Fruit fly (Drosophila melanogaster) whole organism, embryonic: ENCODE measurements around the gene Fpgs1.
A peak's percentile ranks its signal among the peaks of the same experiment; 100 is the strongest.

Experiments
- Abd-B ChIP-seq: fragments of 200-800 bp; sonication (Bioruptor generic); optimal IDR thresholded peaks from 2 replicates; lab custom pipeline; 2018; ENCODE audit warnings: missing biosample characterization, mild to moderate bottlenecking, missing genetic modification characterization, moderate library complexity
- Ada2b ChIP-seq: fragments of 200-800 bp; sonication (Bioruptor generic); IDR thresholded peaks from 2 replicates; pipeline ENCODE4 v1.3.6; 2022; ENCODE audit warnings: missing biosample characterization, missing genetic modification characterization
- BEAF-32 ChIP-seq: fragments of 200-800 bp; sonication (Bioruptor generic); optimal IDR thresholded peaks from 3 replicates; lab custom pipeline; 2017; ENCODE audit warnings: missing biosample characterization, missing genetic modification characterization, mild to moderate bottlenecking, moderate library complexity, missing genetic modification reagents
- Bdp1 ChIP-seq: fragments of 200-800 bp; sonication (Bioruptor generic); optimal IDR thresholded peaks from 3 replicates; lab custom pipeline; 2016; ENCODE audit warnings: missing biosample characterization, missing genetic modification characterization
- CG10147 ChIP-seq: fragments of 200-800 bp; sonication (Bioruptor generic); optimal IDR thresholded peaks from 2 replicates; lab custom pipeline; 2019; ENCODE audit warnings: missing biosample characterization, mild to moderate bottlenecking, missing genetic modification characterization, moderate library complexity
- CG10321 ChIP-seq: fragments of 200-800 bp; sonication (Bioruptor generic); IDR thresholded peaks from 2 replicates; pipeline ENCODE4 v1.3.6; 2022; ENCODE audit warnings: missing biosample characterization, missing genetic modification characterization
- CG10654 ChIP-seq: fragments of 200-800 bp; sonication (Bioruptor generic); optimal IDR thresholded peaks from 2 replicates; lab custom pipeline; 2016; ENCODE audit warnings: missing biosample characterization, missing genetic modification characterization
- CG11504 ChIP-seq: fragments of 200-800 bp; sonication (Bioruptor generic); optimal IDR thresholded peaks from 3 replicates; lab custom pipeline; 2019; ENCODE audit warnings: missing biosample characterization, mild to moderate bottlenecking, missing genetic modification characterization, moderate library complexity
- CG11695 ChIP-seq: fragments of 200-800 bp; sonication (Bioruptor generic); IDR thresholded peaks from 3 replicates; pipeline ENCODE4 v1.3.6; 2022; ENCODE audit warnings: missing biosample characterization, missing genetic modification characterization
- CG12104 ChIP-seq: fragments of 200-800 bp; sonication (Bioruptor generic); optimal IDR thresholded peaks from 3 replicates; lab custom pipeline; 2016; ENCODE audit warnings: missing biosample characterization, missing genetic modification characterization
- CG12236 ChIP-seq: fragments of 200-800 bp; sonication (Bioruptor generic); optimal IDR thresholded peaks from 2 replicates; lab custom pipeline; 2016; ENCODE audit warnings: missing biosample characterization, missing genetic modification characterization
- CG12942 ChIP-seq: fragments of 200-800 bp; sonication (Bioruptor generic); optimal IDR thresholded peaks from 3 replicates; lab custom pipeline; 2016; ENCODE audit warnings: missing biosample characterization, missing genetic modification characterization
- CG14710 ChIP-seq: fragments of 200-800 bp; sonication (Bioruptor generic); optimal IDR thresholded peaks from 3 replicates; lab custom pipeline; 2019; ENCODE audit warnings: missing biosample characterization, mild to moderate bottlenecking, missing genetic modification characterization, moderate library complexity
- CG14860 ChIP-seq: fragments of 200-800 bp; sonication (Bioruptor generic); IDR thresholded peaks from 3 replicates; pipeline ENCODE4 v1.3.6; 2022; ENCODE audit warnings: missing biosample characterization, missing genetic modification characterization; ENCODE audit not compliant: partially characterized antibody
- CG14965 ChIP-seq: fragments of 200-800 bp; sonication (Bioruptor generic); optimal IDR thresholded peaks from 2 replicates; lab custom pipeline; 2016; ENCODE audit warnings: missing biosample characterization, missing genetic modification characterization, borderline replicate concordance
- CG15073 ChIP-seq: fragments of 200-800 bp; sonication (Bioruptor generic); optimal IDR thresholded peaks from 2 replicates; lab custom pipeline; 2016; ENCODE audit warnings: missing biosample characterization, missing genetic modification characterization
- CG1647 ChIP-seq: fragments of 200-800 bp; sonication (Bioruptor generic); optimal IDR thresholded peaks from 3 replicates; lab custom pipeline; 2016; ENCODE audit warnings: missing biosample characterization, missing genetic modification characterization
- CG16815 ChIP-seq: fragments of 200-800 bp; sonication (Bioruptor generic); optimal IDR thresholded peaks from 3 replicates; lab custom pipeline; 2017; ENCODE audit warnings: missing biosample characterization, mild to moderate bottlenecking, missing genetic modification characterization
- CG17912 ChIP-seq: fragments of 200-800 bp; sonication (Bioruptor generic); optimal IDR thresholded peaks from 2 replicates; lab custom pipeline; 2018; ENCODE audit warnings: missing biosample characterization, mild to moderate bottlenecking, missing genetic modification characterization
- CG2202 ChIP-seq: fragments of 200-800 bp; sonication (Bioruptor generic); optimal IDR thresholded peaks from 2 replicates; lab custom pipeline; 2018; ENCODE audit warnings: missing biosample characterization, mild to moderate bottlenecking, missing genetic modification characterization
- CG4424 ChIP-seq: fragments of 200-800 bp; sonication (Bioruptor generic); optimal IDR thresholded peaks from 3 replicates; lab custom pipeline; 2016; ENCODE audit warnings: missing biosample characterization, missing genetic modification characterization
- CG6175 ChIP-seq: fragments of 200-800 bp; sonication (Bioruptor generic); IDR thresholded peaks from 3 replicates; pipeline ENCODE4 v1.3.6; 2022; ENCODE audit warnings: missing biosample characterization, missing genetic modification characterization
- CG6254 ChIP-seq: fragments of 200-800 bp; sonication (Bioruptor generic); optimal IDR thresholded peaks from 3 replicates; lab custom pipeline; 2017; ENCODE audit warnings: mild to moderate bottlenecking, missing biosample characterization, missing genetic modification reagents, missing genetic modification characterization
- CG7372 ChIP-seq: fragments of 200-800 bp; sonication (Bioruptor generic); IDR thresholded peaks from 2 replicates; pipeline ENCODE4 v1.3.6; 2022; ENCODE audit warnings: missing biosample characterization, missing genetic modification characterization
- CG7963 ChIP-seq: fragments of 200-800 bp; sonication (Bioruptor generic); IDR thresholded peaks from 3 replicates; pipeline ENCODE4 v1.3.6; 2022; ENCODE audit warnings: missing biosample characterization, missing genetic modification characterization; ENCODE audit not compliant: partially characterized antibody
- CG8089 ChIP-seq: fragments of 200-800 bp; sonication (Bioruptor generic); optimal IDR thresholded peaks from 3 replicates; lab custom pipeline; 2016; ENCODE audit warnings: missing biosample characterization, missing genetic modification characterization
- CG9797 ChIP-seq: fragments of 200-800 bp; sonication (Bioruptor generic); optimal IDR thresholded peaks from 3 replicates; lab custom pipeline; 2018; ENCODE audit warnings: missing biosample characterization, mild to moderate bottlenecking, missing genetic modification characterization
- Dfd ChIP-seq, 2 experiments: fragments of >200 bp; optimal IDR thresholded peaks; 2 replicates each; lab custom pipeline; 2017; ENCODE audit warnings: missing biosample characterization in 2 of 2, missing genetic modification characterization in 2 of 2
- HLH54F ChIP-seq: fragments of 200-800 bp; sonication (Bioruptor generic); optimal IDR thresholded peaks from 3 replicates; lab custom pipeline; 2016; ENCODE audit warnings: missing biosample characterization, missing genetic modification characterization
- Hey ChIP-seq: fragments of 200-800 bp; sonication (Bioruptor generic); optimal IDR thresholded peaks from 3 replicates; lab custom pipeline; 2018; ENCODE audit warnings: missing biosample characterization, mild to moderate bottlenecking, missing genetic modification characterization
- Lhr ChIP-seq: fragments of 200-800 bp; sonication (Bioruptor generic); optimal IDR thresholded peaks from 3 replicates; lab custom pipeline; 2017; ENCODE audit warnings: mild to moderate bottlenecking, missing biosample characterization, missing genetic modification reagents, missing genetic modification characterization
- Mad ChIP-seq: fragments of 200-800 bp; sonication (Bioruptor generic); optimal IDR thresholded peaks from 2 replicates; lab custom pipeline; 2016; ENCODE audit warnings: missing biosample characterization, missing genetic modification characterization
- Neu2 ChIP-seq: fragments of 200-800 bp; sonication (Bioruptor generic); optimal IDR thresholded peaks from 3 replicates; lab custom pipeline; 2016; ENCODE audit warnings: missing biosample characterization, missing genetic modification characterization, borderline replicate concordance
- Trl ChIP-seq, 3 experiments: fragments of >200 bp in 2 of 3; fragments of 200-800 bp in 1 of 3; sonication (Bioruptor generic) in 1 of 3; optimal IDR thresholded peaks; 2 replicates in 1 of 3; 3 replicates in 2 of 3; lab custom pipeline; 2016 to 2017; ENCODE audit warnings: missing biosample characterization in 1 of 3, missing genetic modification characterization in 1 of 3
- bbx ChIP-seq: fragments of 200-800 bp; sonication (Bioruptor generic); IDR thresholded peaks from 2 replicates; pipeline ENCODE4 v1.3.6; 2022; ENCODE audit warnings: missing biosample characterization, missing genetic modification characterization; ENCODE audit not compliant: partially characterized antibody
- br ChIP-seq: fragments of >200 bp; optimal IDR thresholded peaks from 2 replicates; lab custom pipeline; 2017
- dm ChIP-seq: fragments of 200-800 bp; sonication (Bioruptor generic); optimal IDR thresholded peaks from 3 replicates; lab custom pipeline; 2016; ENCODE audit warnings: missing biosample characterization, missing genetic modification characterization
- dmrt99B ChIP-seq: fragments of 200-800 bp; sonication (Bioruptor generic); optimal IDR thresholded peaks from 2 replicates; lab custom pipeline; 2018; ENCODE audit warnings: missing biosample characterization, mild to moderate bottlenecking, missing genetic modification characterization, moderate library complexity
- dpn ChIP-seq, 2 experiments: fragments of 200-800 bp; sonication (Bioruptor generic); optimal IDR thresholded peaks; 3 replicates each; lab custom pipeline; 2016; ENCODE audit warnings: missing biosample characterization in 2 of 2, missing genetic modification characterization in 2 of 2
- fd102C ChIP-seq: fragments of 200-800 bp; sonication (Bioruptor generic); optimal IDR thresholded peaks from 2 replicates; lab custom pipeline; 2018; ENCODE audit warnings: missing biosample characterization, mild to moderate bottlenecking, missing genetic modification characterization, moderate library complexity
- gcm2 ChIP-seq: fragments of 200-800 bp; sonication (Bioruptor generic); optimal IDR thresholded peaks from 2 replicates; lab custom pipeline; 2016; ENCODE audit warnings: missing biosample characterization, missing genetic modification characterization
- gfzf ChIP-seq: fragments of 200-800 bp; sonication (Bioruptor generic); optimal IDR thresholded peaks from 2 replicates; lab custom pipeline; 2016; ENCODE audit warnings: missing biosample characterization, mild to moderate bottlenecking, missing genetic modification characterization, moderate library complexity
- gt ChIP-seq: fragments of 200-800 bp; sonication (Bioruptor generic); IDR thresholded peaks from 2 replicates; pipeline ENCODE4 v1.3.6; 2022; ENCODE audit warnings: missing biosample characterization, missing genetic modification characterization
- ind ChIP-seq: fragments of 200-800 bp; sonication (Bioruptor generic); optimal IDR thresholded peaks from 3 replicates; lab custom pipeline; 2016; ENCODE audit warnings: missing biosample characterization, missing genetic modification characterization
- luna ChIP-seq: fragments of 200-800 bp; sonication (Bioruptor generic); optimal IDR thresholded peaks from 2 replicates; lab custom pipeline; 2016; ENCODE audit warnings: missing biosample characterization, missing genetic modification characterization
- nerfin-1 ChIP-seq: fragments of 200-800 bp; sonication (Bioruptor generic); optimal IDR thresholded peaks from 3 replicates; lab custom pipeline; 2019; ENCODE audit warnings: missing biosample characterization, mild to moderate bottlenecking, missing genetic modification characterization, moderate library complexity
- ranshi ChIP-seq: fragments of 200-800 bp; sonication (Bioruptor generic); IDR thresholded peaks from 2 replicates; pipeline ENCODE4 v1.3.6; 2022; ENCODE audit warnings: missing biosample characterization, missing genetic modification characterization
- scrt ChIP-seq: fragments of 200-800 bp; sonication (Bioruptor generic); optimal IDR thresholded peaks from 2 replicates; lab custom pipeline; 2018; ENCODE audit warnings: missing biosample characterization, mild to moderate bottlenecking, missing genetic modification characterization, moderate library complexity
- sr ChIP-seq: fragments of 200-800 bp; sonication (Bioruptor generic); IDR thresholded peaks from 3 replicates; pipeline ENCODE4 v1.3.6; 2022; ENCODE audit warnings: missing biosample characterization, missing genetic modification characterization
- zfh1 ChIP-seq: fragments of 200-800 bp; sonication (Bioruptor generic); IDR thresholded peaks from 3 replicates; pipeline ENCODE4 v1.3.6; 2022; ENCODE audit warnings: missing biosample characterization, missing genetic modification characterization

Fpgs1 gene

DNA sequence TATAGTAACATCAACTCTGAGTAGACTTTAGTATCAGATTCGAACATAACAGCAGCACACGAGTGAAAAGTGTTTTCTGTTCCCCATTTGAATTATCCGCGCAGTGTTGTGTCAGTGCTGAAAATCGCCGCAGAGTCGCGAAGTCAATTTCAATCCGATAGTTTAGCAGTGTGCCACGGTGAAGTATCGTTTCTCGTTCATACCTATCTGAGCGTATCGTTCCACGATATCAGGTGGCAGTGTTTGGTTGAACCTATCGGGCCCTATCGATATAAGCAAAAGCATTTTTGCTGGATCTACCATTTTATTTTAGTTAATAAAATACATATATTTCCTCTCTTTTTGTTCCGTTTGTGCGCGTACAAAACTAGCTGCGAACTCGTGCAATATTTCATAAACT, 41.9 kb downstream of the Fpgs1 start, which contains the start of gene CkIalpha (continued):
- TF ChIP-seq nerfin-1 (tag; lab: Kevin White, UChicago) (peak; percentile 27), CG14710 (tag; lab: Kevin White, UChicago) (peak; percentile 93), Bdp1 (GFP tag; lab: Kevin White, UChicago) (peak; percentile 23), Lhr (GFP tag; lab: Kevin White, UChicago) (peak; percentile 51), CG7372 (GFP tag; lab: Robert Waterston, UW) (peak; percentile 55; the same call in 1 of the 2 replicates), gcm2 (GFP tag; lab: Kevin White, UChicago) (peak; percentile 51), CG10147 (no peak), scrt (GFP tag; lab: Kevin White, UChicago) (no peak), fd102C (no peak), CG6175 (GFP tag; lab: Robert Waterston, UW) (peak; percentile 59; the same call in 1 of the 3 replicates), CG14965 (GFP tag; lab: Kevin White, UChicago) (no peak), Dfd (GFP tag; optimal IDR thresholded peaks at IDR 0.05; lab: Kevin White, UChicago) (no peak), HLH54F (GFP tag; lab: Kevin White, UChicago) (peak; percentile 72), CG4424 (GFP tag; lab: Kevin White, UChicago) (peak; percentile 20), CG12942 (GFP tag; lab: Kevin White, UChicago) (peak; percentile 4), CG17912 (GFP tag; lab: Kevin White, UChicago) (peak; percentile 68), BEAF-32 (GFP tag; lab: Kevin White, UChicago) (peak; percentile 98), ranshi (0 out of 2 replicates have a peak, but pooled peaks have one; percentile 8), CG1647 (GFP tag; lab: Kevin White, UChicago) (peak; percentile 41), CG10321 (GFP tag; lab: Robert Waterston, UW) (no peak), Trl (optimal IDR thresholded peaks at IDR 0.05; lab: Kevin White, UChicago) (no peak), Trl (GFP tag; optimal IDR thresholded peaks at IDR 0.05; lab: Kevin White, UChicago) (peak; percentile 70), dpn (GFP tag; optimal IDR thresholded peaks at IDR 0.05; lab: Kevin White, UChicago) (peak; percentile 62 to 68), dm (peak; percentile 27), CG2202 (tag; lab: Kevin White, UChicago) (no peak), CG7963 (GFP tag; lab: Robert Waterston, UW) (peak; percentile 98), CG15073 (GFP tag; lab: Kevin White, UChicago) (no peak), sr (GFP tag; lab: Robert Waterston, UW) (no peak), br (lab: Kevin White, UChicago) (no peak), CG16815 (GFP tag; lab: Kevin White, UChicago) (no peak), CG8089 (GFP tag; lab: Kevin White, UChicago) (no peak), CG11695 (0 out of 3 replicates have a peak, but pooled peaks have one; percentile 31), luna (GFP tag; lab: Kevin White, UChicago) (peak; percentile 66), CG11504 (tag; lab: Kevin White, UChicago) (no peak), Neu2 (no peak), CG10654 (GFP tag; lab: Kevin White, UChicago) (peak; percentile 31), CG12104 (GFP tag; lab: Kevin White, UChicago) (no peak), ind (peak; percentile 60), zfh1 (GFP tag; lab: Robert Waterston, UW) (peak; percentile 59; the same call in 2 of the 3 replicates), Hey (tag; lab: Kevin White, UChicago) (no peak), dmrt99B (tag; lab: Kevin White, UChicago) (no peak), CG6254 (GFP tag; lab: Kevin White, UChicago) (no peak), CG9797 (GFP tag; lab: Kevin White, UChicago) (peak; percentile 60), CG14860 (GFP tag; lab: Robert Waterston, UW) (peak; percentile 98), CG12236 (GFP tag; lab: Kevin White, UChicago) (no peak), gt (GFP tag; lab: Robert Waterston, UW) (no peak), Ada2b (GFP tag; lab: Robert Waterston, UW) (no peak), Mad (GFP tag; lab: Kevin White, UChicago) (peak; percentile 57), Abd-B (GFP tag; lab: Kevin White, UChicago) (no peak), bbx (GFP tag; lab: Robert Waterston, UW) (peak; percentile 99), gfzf (GFP tag; lab: Kevin White, UChicago) (peak; percentile 40)
